Worm (Caenorhabditis elegans): ENCODE results near the gene cht-6.

DNA sequence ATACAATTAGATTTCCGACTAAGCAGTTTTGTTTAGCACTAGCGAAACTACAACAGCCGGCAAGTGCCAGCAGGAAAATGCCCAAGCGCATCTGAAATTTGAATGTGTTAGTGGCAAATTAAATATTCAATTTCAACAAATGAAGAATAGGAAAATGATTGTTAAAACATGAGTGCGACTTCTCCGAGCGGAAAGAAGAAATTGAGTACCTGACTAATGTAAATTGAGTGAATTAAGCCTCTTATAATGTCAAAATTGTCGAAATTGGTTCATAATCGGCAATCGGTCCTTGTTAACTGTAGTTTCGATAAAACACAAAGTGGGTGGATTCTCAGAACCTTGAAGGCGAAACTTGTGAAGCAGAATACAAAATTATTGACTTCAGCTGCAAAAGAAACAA is 15.0 kb upstream of the cht-6 start, which contains the start of gene gfi-1:
- TF ChIP-seq ama-1 (optimal IDR thresholded peaks at IDR 0.05) (no peak), hmbx-1 (tag; optimal IDR thresholded peaks at IDR 0.05) (no peak), sea-1 (GFP tag; conservative IDR thresholded peaks at IDR 0.05) (no peak), scrt-1 (GFP tag; IDR thresholded peaks at IDR 0.05) (no peak), hnd-1 (tag; optimal IDR thresholded peaks at IDR 0.05) (no peak), ets-7 (tag; optimal IDR thresholded peaks at IDR 0.05) (no peak), B0310.2 (tag; optimal IDR thresholded peaks at IDR 0.05) (no peak), ceh-13 (GFP tag; optimal IDR thresholded peaks at IDR 0.05) (no peak), ceh-36 (tag; optimal IDR thresholded peaks at IDR 0.05) (no peak), F13C5.2 (tag; optimal IDR thresholded peaks at IDR 0.05) (no peak), tbx-37 (GFP tag; conservative IDR thresholded peaks at IDR 0.05) (no peak)
